Worm (Caenorhabditis elegans) whole organism, L1 larva: ENCODE results near the gene twf-2.
A peak's percentile ranks its signal among the peaks of the same experiment; 100 is the strongest.

Experiments used
- C04F5.9 ChIP-seq: sonication (generic microtip); optimal IDR thresholded peaks from 2 replicates; lab custom pipeline; 2016; ENCODE audit warnings: missing genetic modification characterization, missing compliant biosample characterization
- C16A3.4 ChIP-seq: fragments of 150-350 bp; optimal IDR thresholded peaks from 2 replicates; lab custom pipeline; 2014; ENCODE audit warnings: missing biosample characterization, missing genetic modification characterization
- C34B4.2 ChIP-seq: sonication (generic microtip); optimal IDR thresholded peaks from 2 replicates; lab custom pipeline; 2017; ENCODE audit warnings: mild to moderate bottlenecking, missing genetic modification characterization, missing compliant biosample characterization
- Y116A8C.19 ChIP-seq: sonication (generic microtip); optimal IDR thresholded peaks from 2 replicates; lab custom pipeline; 2016; ENCODE audit warnings: missing compliant biosample characterization, missing genetic modification characterization, borderline replicate concordance
- ama-1 ChIP-seq: fragments of 150-350 bp; optimal IDR thresholded peaks from 2 replicates; lab custom pipeline; 2014
- blmp-1 ChIP-seq: fragments of 150-350 bp; optimal IDR thresholded peaks from 2 replicates; lab custom pipeline; 2014; ENCODE audit warnings: missing biosample characterization, missing genetic modification characterization
- ceh-63 ChIP-seq: fragments of 200-800 bp; sonication (Bioruptor generic); optimal IDR thresholded peaks from 2 replicates; lab custom pipeline; 2018; ENCODE audit warnings: mild to moderate bottlenecking, missing genetic modification characterization, missing compliant biosample characterization
- ceh-8 ChIP-seq: fragments of 200-800 bp; sonication (Bioruptor generic); optimal IDR thresholded peaks from 2 replicates; lab custom pipeline; 2018; ENCODE audit warnings: mild to moderate bottlenecking, missing genetic modification characterization, moderate library complexity, missing compliant biosample characterization
- ceh-82 ChIP-seq, 3 experiments: fragments of 150-350 bp in 1 of 3; sonication (generic microtip) in 2 of 3; optimal IDR thresholded peaks; 2 replicates each; lab custom pipeline; 2014 to 2017; ENCODE audit warnings: missing biosample characterization in 3 of 3, missing genetic modification characterization in 3 of 3
- ces-1 ChIP-seq: fragments of 150-350 bp; optimal IDR thresholded peaks from 2 replicates; lab custom pipeline; 2014; ENCODE audit warnings: missing biosample characterization, missing genetic modification reagents, missing genetic modification characterization
- dpl-1 ChIP-seq, 3 experiments: fragments of 150-350 bp in 2 of 3; sonication (generic microtip) in 1 of 3; optimal IDR thresholded peaks; 2 replicates each; lab custom pipeline; 2014 to 2017; ENCODE audit warnings: missing biosample characterization in 3 of 3, missing genetic modification characterization in 3 of 3, missing genetic modification reagents in 3 of 3
- dsc-1 ChIP-seq: sonication (generic microtip); optimal IDR thresholded peaks from 2 replicates; lab custom pipeline; 2016; ENCODE audit warnings: mild to moderate bottlenecking, missing genetic modification characterization, missing compliant biosample characterization
- egl-13 ChIP-seq: sonication (generic microtip); optimal IDR thresholded peaks from 2 replicates; lab custom pipeline; 2016; ENCODE audit warnings: missing genotype, missing genetic modification reagents, missing genetic modification characterization, missing compliant biosample characterization
- egl-27 ChIP-seq, 2 experiments: fragments of 150-350 bp in 1 of 2; sonication (generic microtip); optimal IDR thresholded peaks; 3 replicates each; lab custom pipeline; 2017 to 2018; ENCODE audit warnings: missing biosample characterization in 2 of 2, missing genetic modification characterization in 2 of 2, missing genetic modification reagents in 2 of 2
- elt-3 ChIP-seq, 6 experiments: fragments of 150-350 bp in 1 of 6; sonication (generic microtip); optimal IDR thresholded peaks; 2 replicates each; lab custom pipeline; 2017 to 2018; ENCODE audit warnings: missing biosample characterization in 6 of 6, missing genetic modification characterization in 6 of 6, inconsistent platforms in 1 of 6
- ets-5 ChIP-seq: fragments of 200-800 bp; sonication (Bioruptor generic); IDR thresholded peaks from 2 replicates; pipeline ENCODE4 v1.3.6; 2022; ENCODE audit warnings: missing genetic modification characterization, missing compliant biosample characterization
- fkh-10 ChIP-seq: sonication (generic microtip); optimal IDR thresholded peaks from 2 replicates; lab custom pipeline; 2017; ENCODE audit warnings: missing biosample characterization, missing genetic modification reagents, missing genetic modification characterization
- fkh-8 ChIP-seq: sonication (generic microtip); optimal IDR thresholded peaks from 2 replicates; lab custom pipeline; 2016; ENCODE audit warnings: mild to moderate bottlenecking, missing genetic modification characterization, missing compliant biosample characterization
- fos-1 ChIP-seq: fragments of 150-350 bp; optimal IDR thresholded peaks from 2 replicates; lab custom pipeline; 2014; ENCODE audit warnings: missing biosample characterization, missing genetic modification characterization
- hlh-17 ChIP-seq: fragments of 200-800 bp; sonication (Bioruptor generic); optimal IDR thresholded peaks from 2 replicates; lab custom pipeline; 2018; ENCODE audit warnings: missing genetic modification characterization, mild to moderate bottlenecking, missing compliant biosample characterization, moderate library complexity, borderline replicate concordance
- hpl-2 ChIP-seq: fragments of 150-350 bp; optimal IDR thresholded peaks from 2 replicates; lab custom pipeline; 2014; ENCODE audit warnings: missing biosample characterization, missing genetic modification reagents, missing genetic modification characterization
- irx-1 ChIP-seq: sonication (generic microtip); optimal IDR thresholded peaks from 2 replicates; lab custom pipeline; 2016; ENCODE audit warnings: missing genetic modification characterization, missing compliant biosample characterization
- lin-14 ChIP-seq: fragments of 200-800 bp; sonication (Bioruptor generic); optimal IDR thresholded peaks from 2 replicates; lab custom pipeline; 2018; ENCODE audit warnings: mild to moderate bottlenecking, missing genetic modification characterization, moderate library complexity, missing compliant biosample characterization
- lir-3 ChIP-seq: sonication (generic microtip); optimal IDR thresholded peaks from 2 replicates; lab custom pipeline; 2016; ENCODE audit warnings: mild to moderate bottlenecking, missing genetic modification characterization, moderate library complexity, missing compliant biosample characterization; ENCODE audit not compliant: poor library complexity
- lsy-2 ChIP-seq, 2 experiments: fragments of 150-350 bp; optimal IDR thresholded peaks; 2 replicates each; lab custom pipeline; 2014; ENCODE audit warnings: missing biosample characterization in 2 of 2, missing genetic modification characterization in 2 of 2
- mdl-1 ChIP-seq, 2 experiments: fragments of 150-350 bp; optimal IDR thresholded peaks; 2 replicates each; lab custom pipeline; 2014 to 2017; ENCODE audit warnings: missing biosample characterization in 2 of 2, missing genetic modification characterization in 2 of 2, inconsistent platforms in 1 of 2
- mef-2 ChIP-seq: fragments of 150-350 bp; optimal IDR thresholded peaks from 2 replicates; lab custom pipeline; 2014; ENCODE audit warnings: missing biosample characterization, missing genetic modification characterization
- nhr-11 ChIP-seq: fragments of 150-350 bp; optimal IDR thresholded peaks from 2 replicates; lab custom pipeline; 2014; ENCODE audit warnings: missing biosample characterization, missing genetic modification characterization
- nhr-12 ChIP-seq: sonication (generic microtip); optimal IDR thresholded peaks from 2 replicates; lab custom pipeline; 2017; ENCODE audit warnings: missing biosample characterization, missing genetic modification characterization
- nhr-19 ChIP-seq: fragments of 200-800 bp; sonication (Bioruptor generic); conservative IDR thresholded peaks from 2 replicates; pipeline ENCODE4 v1.3.6; 2022; ENCODE audit warnings: missing genetic modification characterization, missing compliant biosample characterization
- nhr-20 ChIP-seq: sonication (generic microtip); optimal IDR thresholded peaks from 2 replicates; lab custom pipeline; 2016; ENCODE audit warnings: mild to moderate bottlenecking, missing genetic modification characterization, missing compliant biosample characterization
- nhr-28 ChIP-seq: fragments of 150-350 bp; optimal IDR thresholded peaks from 2 replicates; lab custom pipeline; 2014; ENCODE audit warnings: missing biosample characterization, missing genetic modification characterization
- nhr-71 ChIP-seq: sonication (generic microtip); optimal IDR thresholded peaks from 2 replicates; lab custom pipeline; 2016; ENCODE audit warnings: mild to moderate bottlenecking, missing genetic modification characterization, moderate library complexity, missing compliant biosample characterization
- nhr-76 ChIP-seq: sonication (generic microtip); optimal IDR thresholded peaks from 2 replicates; lab custom pipeline; 2017; ENCODE audit warnings: missing biosample characterization, missing genetic modification characterization
- nhr-77 ChIP-seq: fragments of 150-350 bp; optimal IDR thresholded peaks from 2 replicates; lab custom pipeline; 2014; ENCODE audit warnings: missing biosample characterization, missing genetic modification characterization
- nhr-90 ChIP-seq: sonication (generic microtip); optimal IDR thresholded peaks from 2 replicates; lab custom pipeline; 2016; ENCODE audit warnings: mild to moderate bottlenecking, missing genetic modification characterization, missing compliant biosample characterization; ENCODE audit not compliant: poor library complexity
- pax-3 ChIP-seq: fragments of 200-800 bp; sonication (Bioruptor generic); optimal IDR thresholded peaks from 2 replicates; lab custom pipeline; 2018; ENCODE audit warnings: mild to moderate bottlenecking, missing genetic modification characterization, moderate library complexity, missing compliant biosample characterization
- rnt-1 ChIP-seq: sonication (generic microtip); optimal IDR thresholded peaks from 2 replicates; lab custom pipeline; 2016; ENCODE audit warnings: mild to moderate bottlenecking, missing genetic modification characterization, moderate library complexity, missing compliant biosample characterization
- skn-1 ChIP-seq: fragments of 150-350 bp; optimal IDR thresholded peaks from 2 replicates; lab custom pipeline; 2014; ENCODE audit warnings: missing biosample characterization, missing genetic modification characterization
- snpc-4 ChIP-seq: fragments of 150-350 bp; optimal IDR thresholded peaks from 2 replicates; lab custom pipeline; 2014; ENCODE audit warnings: missing biosample characterization, missing genetic modification characterization
- sox-4 ChIP-seq: sonication (generic microtip); optimal IDR thresholded peaks from 2 replicates; lab custom pipeline; 2016; ENCODE audit warnings: missing genetic modification characterization, missing compliant biosample characterization
- sptf-1 ChIP-seq: fragments of 150-350 bp; optimal IDR thresholded peaks from 2 replicates; lab custom pipeline; 2014; ENCODE audit warnings: missing biosample characterization, missing genetic modification characterization
- sup-37 ChIP-seq: fragments of 200-800 bp; sonication (Bioruptor generic); optimal IDR thresholded peaks from 2 replicates; lab custom pipeline; 2018; ENCODE audit warnings: mild to moderate bottlenecking, missing genetic modification characterization, missing compliant biosample characterization
- swsn-7 ChIP-seq: sonication (generic microtip); optimal IDR thresholded peaks from 2 replicates; lab custom pipeline; 2016; ENCODE audit warnings: missing genetic modification characterization, missing compliant biosample characterization
- tbx-2 ChIP-seq: sonication (generic microtip); optimal IDR thresholded peaks from 2 replicates; lab custom pipeline; 2016; ENCODE audit warnings: missing genetic modification characterization, missing compliant biosample characterization
- tlp-1 ChIP-seq: fragments of 150-350 bp; optimal IDR thresholded peaks from 2 replicates; lab custom pipeline; 2014; ENCODE audit warnings: missing biosample characterization, missing genetic modification characterization
- unc-130 ChIP-seq: fragments of 150-350 bp; optimal IDR thresholded peaks from 2 replicates; lab custom pipeline; 2017; ENCODE audit warnings: missing biosample characterization, missing genetic modification characterization, inconsistent platforms
- unc-62 ChIP-seq: fragments of 150-350 bp; optimal IDR thresholded peaks from 2 replicates; lab custom pipeline; 2014; ENCODE audit warnings: missing biosample characterization, missing genetic modification reagents, missing genetic modification characterization
- unc-98 ChIP-seq: fragments of 200-800 bp; sonication (Bioruptor generic); IDR thresholded peaks from 2 replicates; pipeline ENCODE4 v1.3.6; 2022; ENCODE audit warnings: missing genetic modification characterization, missing compliant biosample characterization
- vab-15 ChIP-seq: sonication (generic microtip); optimal IDR thresholded peaks from 2 replicates; lab custom pipeline; 2017; ENCODE audit warnings: missing genotype, mild to moderate bottlenecking, missing genetic modification characterization, missing compliant biosample characterization
- xbp-1 ChIP-seq: sonication (generic microtip); optimal IDR thresholded peaks from 2 replicates; lab custom pipeline; 2016; ENCODE audit warnings: missing genetic modification characterization, missing compliant biosample characterization
- ztf-11 ChIP-seq, 2 experiments: sonication (generic microtip); optimal IDR thresholded peaks; 2 replicates each; lab custom pipeline; 2016 to 2017; ENCODE audit warnings: missing genetic modification characterization in 2 of 2, missing biosample characterization in 1 of 2, missing compliant biosample characterization in 1 of 2
- ztf-4 ChIP-seq: fragments of 150-350 bp; optimal IDR thresholded peaks from 2 replicates; lab custom pipeline; 2014; ENCODE audit warnings: missing biosample characterization, missing genetic modification characterization

The twf-2 gene

ce11 chrX:16445793-16446248 is at the start of gene twf-2:
Gene twf-2, plus strand, starts transcription at chrX:16446197.
- TF ChIP-seq fkh-8 = peak; percentile 85
- peak; percentile 85 for TF ChIP-seq nhr-71
- no peak for TF ChIP-seq nhr-76
- peak; percentile 14 to 91 for TF ChIP-seq mdl-1 (tag; optimal IDR thresholded peaks at IDR 0.05; lab: Kevin White, UChicago)
- TF ChIP-seq Y116A8C.19 (tag; lab: Kevin White, UChicago) = no peak
- TF ChIP-seq nhr-28 = no peak
- peak in 1 of 2 experiments; percentile 11 for TF ChIP-seq ztf-11 (tag; optimal IDR thresholded peaks at IDR 0.05; lab: Kevin White, UChicago)
- no peak for TF ChIP-seq sox-4 (tag; lab: Kevin White, UChicago)
- TF ChIP-seq xbp-1 (tag; lab: Kevin White, UChicago) = peak; percentile 56
- no peak for TF ChIP-seq ceh-63 (GFP tag; lab: Kevin White, UChicago)
- peak; percentile 55 for TF ChIP-seq snpc-4
- TF ChIP-seq sptf-1 (tag; lab: Kevin White, UChicago) = no peak
- peak; percentile 73 for TF ChIP-seq dsc-1 (tag; lab: Kevin White, UChicago)
- peak; percentile 38 for TF ChIP-seq nhr-77 (tag; lab: Kevin White, UChicago)
- TF ChIP-seq fos-1 (tag; lab: Kevin White, UChicago) = peak; percentile 50
- TF ChIP-seq fkh-10 = peak; percentile 66
- TF ChIP-seq ces-1 (GFP tag; lab: Kevin White, UChicago) = no peak
- TF ChIP-seq ceh-8 (GFP tag; lab: Kevin White, UChicago) = peak; percentile 45
- TF ChIP-seq ama-1 (lab: Kevin White, UChicago) = no peak
- no peak for TF ChIP-seq unc-98 (GFP tag; lab: Robert Waterston, UW)
- TF ChIP-seq C34B4.2 (tag; lab: Kevin White, UChicago) = no peak
- TF ChIP-seq hpl-2 (GFP tag; lab: Kevin White, UChicago) = no peak
- peak; percentile 4 to 86 (median 74) for TF ChIP-seq ceh-82 (tag; optimal IDR thresholded peaks at IDR 0.05; lab: Kevin White, UChicago)
- TF ChIP-seq nhr-90 (tag; lab: Kevin White, UChicago) = peak; percentile 40
- peak; percentile 42 for TF ChIP-seq unc-130 (tag; lab: Kevin White, UChicago)
- TF ChIP-seq ets-5 = no peak
- TF ChIP-seq C16A3.4 (tag; lab: Kevin White, UChicago) = peak; percentile 59
- peak in 1 of 6 experiments; percentile 19 for TF ChIP-seq elt-3 (tag; optimal IDR thresholded peaks at IDR 0.05; lab: Kevin White, UChicago)
- no peak for TF ChIP-seq nhr-12 (tag; lab: Kevin White, UChicago)
- peak; percentile 74 for TF ChIP-seq tbx-2 (tag; lab: Kevin White, UChicago)
- peak; percentile 97 for TF ChIP-seq lin-14
- peak; percentile 76 for TF ChIP-seq egl-13 (tag; lab: Kevin White, UChicago)
- TF ChIP-seq unc-62 (GFP tag; lab: Kevin White, UChicago) = no peak
- TF ChIP-seq nhr-20 = peak; percentile 77
- peak; percentile 56 to 75 for TF ChIP-seq lsy-2 (tag; optimal IDR thresholded peaks at IDR 0.05; lab: Kevin White, UChicago)
- no peak for TF ChIP-seq nhr-11
- peak; percentile 63 for TF ChIP-seq lir-3 (tag; lab: Kevin White, UChicago)
- peak; percentile 75 for TF ChIP-seq rnt-1
- TF ChIP-seq ztf-4 (tag; lab: Kevin White, UChicago) = peak; percentile 51
- TF ChIP-seq irx-1 = peak; percentile 10
- peak; percentile 80 for TF ChIP-seq swsn-7 (tag; lab: Kevin White, UChicago)
- no peak for TF ChIP-seq C04F5.9 (tag; lab: Kevin White, UChicago)
- TF ChIP-seq tlp-1 (tag; lab: Kevin White, UChicago) = no peak
- TF ChIP-seq egl-27 (tag; optimal IDR thresholded peaks at IDR 0.05; lab: Kevin White, UChicago) = peak in 1 of 2 experiments; percentile 64
- TF ChIP-seq skn-1 (tag; lab: Kevin White, UChicago) = peak; percentile 26
- TF ChIP-seq mef-2 (tag; lab: Kevin White, UChicago) = no peak
- TF ChIP-seq blmp-1 (tag; lab: Kevin White, UChicago) = peak; percentile 74
- TF ChIP-seq dpl-1 (GFP tag; optimal IDR thresholded peaks at IDR 0.05; lab: Kevin White, UChicago) = peak in 2 of 3 experiments; percentile 13 to 22
- no peak for TF ChIP-seq sup-37
- no peak for TF ChIP-seq pax-3 (tag; lab: Kevin White, UChicago)
- TF ChIP-seq hlh-17 (GFP tag; lab: Kevin White, UChicago) = no peak
- TF ChIP-seq vab-15 (tag; lab: Kevin White, UChicago) = no peak
- TF ChIP-seq nhr-19 (GFP tag; lab: Robert Waterston, UW) = peak; percentile 69
